Worm (Caenorhabditis elegans): ENCODE data around the gene fipr-7.

The fipr-7 gene

DNA sequence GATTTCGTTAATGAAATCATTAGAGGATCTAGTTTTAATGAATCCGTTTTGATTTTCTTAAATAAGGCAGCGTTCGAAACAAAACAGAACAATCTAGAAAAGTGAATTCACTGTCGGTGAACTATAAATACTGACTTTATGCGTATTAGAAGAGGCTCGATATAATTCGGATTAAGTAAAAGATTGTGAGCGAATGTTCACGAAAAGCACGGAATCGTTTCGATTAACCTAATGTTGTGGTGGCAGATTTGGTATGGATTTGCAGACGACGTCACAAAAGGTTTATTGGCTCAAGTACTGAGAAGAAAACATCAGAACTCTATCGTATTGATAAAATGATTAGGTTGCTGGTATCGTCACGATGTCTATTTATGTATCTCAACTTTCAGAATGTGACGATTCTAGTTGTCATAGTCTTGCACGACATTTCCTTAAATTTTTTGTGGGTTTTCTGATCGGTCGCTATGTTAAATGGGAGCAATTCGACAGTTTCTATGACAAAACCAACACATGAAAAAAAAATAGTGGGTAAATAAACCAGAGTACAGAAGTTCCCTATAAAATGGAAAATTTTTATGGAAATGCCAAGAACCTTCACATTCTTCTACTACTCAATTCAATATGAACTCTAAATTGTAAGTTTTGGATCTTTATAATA lies at the start of gene fipr-7, which contains the start of gene pyt-1:
Gene fipr-7 (plus strand): TSS at position 608 of the 658 bp plus-strand sequence.
Gene pyt-1 (minus strand): TSS at position 101 of the 658 bp plus-strand sequence.
- no peak for TF ChIP-seq flt-1 (GFP tag; IDR thresholded peaks at IDR 0.05)
- TF ChIP-seq tab-1 (GFP tag; IDR thresholded peaks at IDR 0.05): no peak
- TF ChIP-seq cog-1 (tag; optimal IDR thresholded peaks at IDR 0.05): no peak
- no peak for TF ChIP-seq klf-2 (GFP tag; conservative IDR thresholded peaks at IDR 0.05)
- TF ChIP-seq med-1 (GFP tag; optimal IDR thresholded peaks at IDR 0.05; ENCODE audit: insufficient read depth): no peak

DNA sequence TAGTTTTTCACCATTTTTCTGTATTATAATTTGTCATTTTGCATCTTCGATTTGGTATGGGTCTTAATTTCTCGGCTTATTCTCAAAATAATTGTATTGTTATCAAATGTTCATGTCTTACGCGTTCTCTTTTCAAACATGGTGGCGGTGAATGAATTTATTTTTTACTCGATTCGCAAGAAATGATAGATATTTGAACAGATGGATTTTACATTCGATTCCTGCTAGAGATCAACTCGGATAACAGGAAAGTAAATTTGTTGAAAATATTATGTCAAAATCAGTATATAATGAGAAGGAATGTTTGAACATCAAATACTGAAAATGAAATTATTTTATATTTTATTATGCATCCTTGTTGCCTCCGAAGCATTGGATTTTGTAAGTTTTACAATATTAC lies 46.6 kb upstream of the fipr-7 start, which contains the start of gene ZK856.4:
Gene ZK856.4 (plus strand): TSS at position 301 of the 400 bp plus-strand sequence.
- TF ChIP-seq ztf-23 (GFP tag; IDR thresholded peaks at IDR 0.05): no peak
- TF ChIP-seq klf-2 (GFP tag; conservative IDR thresholded peaks at IDR 0.05): no peak
- no peak for TF ChIP-seq T22C8.4 (GFP tag; IDR thresholded peaks at IDR 0.05)
- TF ChIP-seq ztf-29 (GFP tag; IDR thresholded peaks at IDR 0.05): no peak
- no peak for TF ChIP-seq ref-1 (GFP tag; conservative IDR thresholded peaks at IDR 0.05)
- TF ChIP-seq flt-1 (GFP tag; IDR thresholded peaks at IDR 0.05): no peak
- TF ChIP-seq cog-1 (tag; optimal IDR thresholded peaks at IDR 0.05): no peak
- no peak for TF ChIP-seq med-1 (GFP tag; optimal IDR thresholded peaks at IDR 0.05; ENCODE audit: insufficient read depth)
- TF ChIP-seq tab-1 (GFP tag; IDR thresholded peaks at IDR 0.05): no peak

DNA sequence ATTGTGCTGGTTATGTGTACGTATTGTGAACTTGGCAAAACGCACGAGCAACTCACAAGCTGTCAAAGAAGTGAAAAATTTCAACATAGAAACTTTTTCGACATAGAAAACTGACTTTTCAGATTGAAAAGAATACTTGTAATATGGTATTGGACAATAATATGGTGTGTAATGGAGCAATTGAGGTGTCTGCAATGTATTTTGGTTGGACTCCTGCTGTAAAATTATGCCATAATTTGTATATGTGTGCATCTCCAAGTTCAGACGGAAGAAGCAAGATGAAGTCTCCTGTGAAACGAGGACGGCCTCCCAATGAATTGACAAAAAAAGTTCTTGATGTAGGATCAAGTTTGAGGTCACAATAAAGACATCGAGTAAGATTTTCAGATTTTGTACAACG lies 45.8 kb upstream of the fipr-7 start:
- TF ChIP-seq ref-1 (GFP tag; conservative IDR thresholded peaks at IDR 0.05) (no peak), ztf-23 (GFP tag; IDR thresholded peaks at IDR 0.05) (no peak), flt-1 (GFP tag; IDR thresholded peaks at IDR 0.05) (no peak), cog-1 (tag; optimal IDR thresholded peaks at IDR 0.05) (no peak), T22C8.4 (GFP tag; IDR thresholded peaks at IDR 0.05) (no peak), klf-2 (GFP tag; conservative IDR thresholded peaks at IDR 0.05) (no peak), med-1 (GFP tag; optimal IDR thresholded peaks at IDR 0.05; ENCODE audit: insufficient read depth) (no peak), tab-1 (GFP tag; IDR thresholded peaks at IDR 0.05) (no peak), ztf-29 (GFP tag; IDR thresholded peaks at IDR 0.05) (no peak)

DNA sequence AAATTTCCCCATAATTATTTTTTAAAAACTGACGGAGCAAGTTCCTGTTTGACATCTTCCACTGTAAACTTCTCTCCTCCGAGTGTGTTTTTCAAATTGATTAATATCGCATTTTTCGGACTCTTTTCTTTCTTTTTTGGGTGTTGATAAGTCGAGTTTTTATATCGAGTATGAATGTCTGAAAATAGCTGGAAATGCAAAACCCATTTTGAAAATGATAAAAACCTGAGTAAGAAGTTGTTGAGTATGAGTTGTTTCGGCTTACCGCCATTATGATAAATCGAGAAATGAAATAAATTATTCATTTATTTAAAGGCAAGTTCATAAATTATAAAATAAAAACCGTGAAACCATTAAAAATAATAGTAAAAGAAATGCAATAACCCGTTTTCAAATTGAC lies 43.9 kb upstream of the fipr-7 start, which contains the start of gene ZK856.18:
Gene ZK856.18 (minus strand): TSS at position 289 of the 400 bp plus-strand sequence.
- TF ChIP-seq ztf-23 (GFP tag; IDR thresholded peaks at IDR 0.05): no peak
- TF ChIP-seq ztf-29 (GFP tag; IDR thresholded peaks at IDR 0.05): no peak

ce11 chrV:10190081-10190556 lies 39.5 kb upstream of the fipr-7 start, which contains the start of gene ZK856.5:
ZK856.5 (minus strand) TSS chrV:10190131.
- no peak for TF ChIP-seq flt-1 (GFP tag; IDR thresholded peaks at IDR 0.05)
- TF ChIP-seq med-1 (GFP tag; optimal IDR thresholded peaks at IDR 0.05; ENCODE audit: insufficient read depth): no peak
- no peak for TF ChIP-seq ztf-29 (GFP tag; IDR thresholded peaks at IDR 0.05)
- TF ChIP-seq ref-1 (GFP tag; conservative IDR thresholded peaks at IDR 0.05): no peak
- no peak for TF ChIP-seq ztf-23 (GFP tag; IDR thresholded peaks at IDR 0.05)
- TF ChIP-seq tab-1 (GFP tag; IDR thresholded peaks at IDR 0.05): no peak
- TF ChIP-seq T22C8.4 (GFP tag; IDR thresholded peaks at IDR 0.05): no peak
- TF ChIP-seq cog-1 (tag; optimal IDR thresholded peaks at IDR 0.05): no peak
- no peak for TF ChIP-seq klf-2 (GFP tag; conservative IDR thresholded peaks at IDR 0.05)

- no peak for TF ChIP-seq ztf-29 (GFP tag; IDR thresholded peaks at IDR 0.05)
- TF ChIP-seq flt-1 (GFP tag; IDR thresholded peaks at IDR 0.05): no peak
- no peak for TF ChIP-seq klf-2 (GFP tag; conservative IDR thresholded peaks at IDR 0.05)
- no peak for TF ChIP-seq ztf-23 (GFP tag; IDR thresholded peaks at IDR 0.05)
- TF ChIP-seq cog-1 (tag; optimal IDR thresholded peaks at IDR 0.05): no peak
- no peak for TF ChIP-seq T22C8.4 (GFP tag; IDR thresholded peaks at IDR 0.05)
- TF ChIP-seq tab-1 (GFP tag; IDR thresholded peaks at IDR 0.05): no peak
- no peak for TF ChIP-seq ref-1 (GFP tag; conservative IDR thresholded peaks at IDR 0.05)
These were observed 38.4 kb upstream of the fipr-7 start for ce11 chrV:10191242-10191641.

ce11 chrV:10198386-10198785 lies 31.2 kb upstream of the fipr-7 start, which contains the start of gene ZK856.6:
ZK856.6 (plus strand) TSS chrV:10198686.
- TF ChIP-seq ztf-29 (GFP tag; IDR thresholded peaks at IDR 0.05) (no peak), med-1 (GFP tag; optimal IDR thresholded peaks at IDR 0.05; ENCODE audit: insufficient read depth) (no peak), ref-1 (GFP tag; conservative IDR thresholded peaks at IDR 0.05) (no peak), ztf-23 (GFP tag; IDR thresholded peaks at IDR 0.05) (no peak), klf-2 (GFP tag; conservative IDR thresholded peaks at IDR 0.05) (no peak), tab-1 (GFP tag; IDR thresholded peaks at IDR 0.05) (no peak), flt-1 (GFP tag; IDR thresholded peaks at IDR 0.05) (no peak), cog-1 (tag; optimal IDR thresholded peaks at IDR 0.05) (no peak), T22C8.4 (GFP tag; IDR thresholded peaks at IDR 0.05) (no peak)

DNA sequence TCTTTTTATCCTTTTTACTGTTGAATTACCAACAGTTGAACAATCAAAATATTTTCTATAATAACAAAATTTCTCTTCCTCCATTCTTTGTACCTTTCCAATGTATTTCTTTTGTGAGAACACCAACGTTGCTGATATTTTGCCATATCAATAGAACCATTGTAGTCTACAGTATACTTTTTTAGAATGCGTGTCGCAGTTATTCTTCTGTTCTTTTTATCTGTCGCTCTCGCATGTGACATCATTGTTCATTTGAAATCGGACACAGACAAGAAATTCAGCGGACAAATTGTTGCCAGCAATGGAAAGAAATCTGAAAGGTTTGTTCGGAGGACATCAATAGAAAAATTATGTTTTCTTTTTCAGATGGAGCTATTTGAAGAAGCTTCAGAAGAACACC lies 27.7 kb upstream of the fipr-7 start, which contains the start of gene ZK856.7:
Gene ZK856.7 (plus strand): TSS at position 186 of the 400 bp plus-strand sequence.
- TF ChIP-seq tab-1 (GFP tag; IDR thresholded peaks at IDR 0.05) (no peak), ztf-23 (GFP tag; IDR thresholded peaks at IDR 0.05) (no peak), ztf-29 (GFP tag; IDR thresholded peaks at IDR 0.05) (no peak), cog-1 (tag; optimal IDR thresholded peaks at IDR 0.05) (no peak), T22C8.4 (GFP tag; IDR thresholded peaks at IDR 0.05) (no peak), flt-1 (GFP tag; IDR thresholded peaks at IDR 0.05) (no peak), med-1 (GFP tag; optimal IDR thresholded peaks at IDR 0.05; ENCODE audit: insufficient read depth) (no peak), ref-1 (GFP tag; conservative IDR thresholded peaks at IDR 0.05) (no peak), klf-2 (GFP tag; conservative IDR thresholded peaks at IDR 0.05) (no peak)

- TF ChIP-seq klf-2 (GFP tag; conservative IDR thresholded peaks at IDR 0.05): no peak
- no peak for TF ChIP-seq cog-1 (tag; optimal IDR thresholded peaks at IDR 0.05)
- no peak for TF ChIP-seq med-1 (GFP tag; optimal IDR thresholded peaks at IDR 0.05; ENCODE audit: insufficient read depth)
- TF ChIP-seq ztf-29 (GFP tag; IDR thresholded peaks at IDR 0.05): no peak
- TF ChIP-seq ref-1 (GFP tag; conservative IDR thresholded peaks at IDR 0.05): no peak
- TF ChIP-seq flt-1 (GFP tag; IDR thresholded peaks at IDR 0.05): no peak
- no peak for TF ChIP-seq tab-1 (GFP tag; IDR thresholded peaks at IDR 0.05)
- no peak for TF ChIP-seq T22C8.4 (GFP tag; IDR thresholded peaks at IDR 0.05)
- TF ChIP-seq ztf-23 (GFP tag; IDR thresholded peaks at IDR 0.05): no peak
These were observed 27.3 kb upstream of the fipr-7 start for ce11 chrV:10202340-10202739.

Data from whole organism, midembryonic.